ENCODE assay signal across 5 worm cellular contexts in the genomic region with DNA sequence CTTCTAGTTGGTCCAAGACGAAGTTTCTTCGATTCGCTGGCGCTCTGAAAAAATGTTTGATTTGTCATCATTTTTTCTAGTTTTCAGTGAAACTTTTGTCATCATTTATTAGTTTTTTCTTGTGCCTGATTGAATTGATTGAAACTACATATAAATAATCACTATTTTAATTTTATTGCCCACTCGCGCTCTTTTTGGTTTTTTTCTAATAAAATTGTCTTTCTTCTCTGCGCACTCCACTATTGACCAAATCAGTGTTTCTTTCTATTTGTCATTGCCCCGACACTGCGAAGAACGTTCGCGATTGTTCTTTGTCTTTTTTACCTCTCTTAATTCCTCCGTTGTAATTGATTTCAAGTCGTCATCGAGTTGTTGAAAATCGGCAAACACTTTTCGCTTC.
TF ChIP-seq lines count a peak whose summit lies in the region.

No protein-coding gene starts in this region.

TF ChIP-seq in whole organism, L1 larva, 84 proteins besides CTCF, POLR2A, EP300 and RAD21 (continues in another document):
- TF ChIP-seq pax-3 (tag; optimal IDR thresholded peaks at IDR 0.05; lab: Kevin White, UChicago) (no peak), nhr-28 (tag; optimal IDR thresholded peaks at IDR 0.05; lab: Kevin White, UChicago) (no peak), lin-35 (GFP tag; optimal IDR thresholded peaks at IDR 0.05; lab: Kevin White, UChicago) (no peak), nhr-76 (tag; optimal IDR thresholded peaks at IDR 0.05; lab: Kevin White, UChicago) (no peak), sup-37 (GFP tag; optimal IDR thresholded peaks at IDR 0.05; lab: Kevin White, UChicago) (no peak), pag-3 (tag; optimal IDR thresholded peaks at IDR 0.05; lab: Kevin White, UChicago; ENCODE audit: borderline replicate concordance, insufficient read depth) (no peak), lir-3 (tag; optimal IDR thresholded peaks at IDR 0.05; lab: Kevin White, UChicago; ENCODE audit: poor library complexity) (no peak), fos-1 (tag; optimal IDR thresholded peaks at IDR 0.05; lab: Kevin White, UChicago) (no peak), unc-30 (tag; optimal IDR thresholded peaks at IDR 0.05; lab: Kevin White, UChicago) (no peak), snpc-4 (tag; optimal IDR thresholded peaks at IDR 0.05; lab: Kevin White, UChicago) (no peak), lin-39 (tag; optimal IDR thresholded peaks at IDR 0.05; lab: Kevin White, UChicago) (no peak), rnt-1 (tag; optimal IDR thresholded peaks at IDR 0.05; lab: Kevin White, UChicago) (no peak), mep-1 (tag; optimal IDR thresholded peaks at IDR 0.05; lab: Kevin White, UChicago) (peak; percentile 24), ceh-82 (tag; optimal IDR thresholded peaks at IDR 0.05; lab: Kevin White, UChicago) (no peak), alr-1 (tag; optimal IDR thresholded peaks at IDR 0.05; lab: Kevin White, UChicago; ENCODE audit: borderline replicate concordance) (no peak), ztf-11 (tag; optimal IDR thresholded peaks at IDR 0.05; lab: Kevin White, UChicago) (no peak), lin-14 (GFP tag; optimal IDR thresholded peaks at IDR 0.05; lab: Kevin White, UChicago) (peak; percentile 28)

TF ChIP-seq in whole organism, L2 larva, 48 proteins besides CTCF, POLR2A, EP300 and RAD21:
- peak; percentile 35 for TF ChIP-seq fos-1 (tag; optimal IDR thresholded peaks at IDR 0.05; lab: Kevin White, UChicago)
- no peak for TF ChIP-seq lin-13 (GFP tag; optimal IDR thresholded peaks at IDR 0.05; lab: Kevin White, UChicago)
- peak; percentile 7 for TF ChIP-seq nhr-25 (tag; optimal IDR thresholded peaks at IDR 0.05; lab: Kevin White, UChicago)
- peak; percentile 22 for TF ChIP-seq sma-3 (GFP tag; optimal IDR thresholded peaks at IDR 0.05; lab: Kevin White, UChicago)
- TF ChIP-seq ztf-4 (tag; optimal IDR thresholded peaks at IDR 0.05; lab: Kevin White, UChicago): no peak
- no peak for TF ChIP-seq nhr-23 (tag; optimal IDR thresholded peaks at IDR 0.05; lab: Kevin White, UChicago)
- no peak for TF ChIP-seq nhr-21 (tag; optimal IDR thresholded peaks at IDR 0.05; lab: Kevin White, UChicago)
- no peak for TF ChIP-seq dmd-4 (tag; optimal IDR thresholded peaks at IDR 0.05; lab: Kevin White, UChicago)

TF ChIP-seq in whole organism, L3 larva, 47 proteins besides CTCF, POLR2A, EP300 and RAD21 (continues in another document):
- TF ChIP-seq nhr-77 (tag; optimal IDR thresholded peaks at IDR 0.05; lab: Kevin White, UChicago): no peak
- peak; percentile 11 for TF ChIP-seq egl-5 (tag; optimal IDR thresholded peaks at IDR 0.05; lab: Kevin White, UChicago)
- TF ChIP-seq nhr-11 (tag; optimal IDR thresholded peaks at IDR 0.05; lab: Kevin White, UChicago): no peak
- TF ChIP-seq nhr-43 (tag; optimal IDR thresholded peaks at IDR 0.05; lab: Kevin White, UChicago; ENCODE audit: poor library complexity, severe bottlenecking): no peak
- TF ChIP-seq ztf-4 (tag; optimal IDR thresholded peaks at IDR 0.05; lab: Kevin White, UChicago): no peak
- no peak for TF ChIP-seq unc-62 (GFP tag; optimal IDR thresholded peaks at IDR 0.05; lab: Kevin White, UChicago)
- no peak for TF ChIP-seq daf-12 (tag; optimal IDR thresholded peaks at IDR 0.05; lab: Kevin White, UChicago)
- TF ChIP-seq skn-1 (tag; optimal IDR thresholded peaks at IDR 0.05; lab: Kevin White, UChicago): peak; percentile 51
- no peak for TF ChIP-seq fkh-10 (GFP tag; optimal IDR thresholded peaks at IDR 0.05; lab: Kevin White, UChicago)
- no peak for TF ChIP-seq ZK546.5 (tag; optimal IDR thresholded peaks at IDR 0.05; lab: Kevin White, UChicago)
- no peak for TF ChIP-seq eor-1 (tag; optimal IDR thresholded peaks at IDR 0.05; lab: Kevin White, UChicago)
- TF ChIP-seq fkh-2 (tag; optimal IDR thresholded peaks at IDR 0.05; lab: Kevin White, UChicago): no peak
- peak; percentile 49 for TF ChIP-seq nhr-25 (tag; optimal IDR thresholded peaks at IDR 0.05; lab: Kevin White, UChicago)
- no peak for TF ChIP-seq nhr-76 (tag; optimal IDR thresholded peaks at IDR 0.05; lab: Kevin White, UChicago)
- TF ChIP-seq ceh-28 (tag; optimal IDR thresholded peaks at IDR 0.05; lab: Kevin White, UChicago): no peak
- TF ChIP-seq pqm-1 (tag; optimal IDR thresholded peaks at IDR 0.05; lab: Kevin White, UChicago): peak; percentile 64
- no peak for TF ChIP-seq tbx-2 (tag; optimal IDR thresholded peaks at IDR 0.05; lab: Kevin White, UChicago)
- TF ChIP-seq nhr-237 (tag; optimal IDR thresholded peaks at IDR 0.05; lab: Kevin White, UChicago): no peak
- TF ChIP-seq lin-15B (tag; optimal IDR thresholded peaks at IDR 0.05; lab: Kevin White, UChicago): no peak
- TF ChIP-seq jun-1 (tag; optimal IDR thresholded peaks at IDR 0.05; lab: Kevin White, UChicago): no peak
- TF ChIP-seq lsy-12 (tag; optimal IDR thresholded peaks at IDR 0.05; lab: Kevin White, UChicago): no peak
- TF ChIP-seq hmg-11 (tag; optimal IDR thresholded peaks at IDR 0.05; lab: Kevin White, UChicago): no peak
- TF ChIP-seq ceh-9 (tag; optimal IDR thresholded peaks at IDR 0.05; lab: Kevin White, UChicago): no peak

TF ChIP-seq in whole organism, L4 larva, 104 proteins besides CTCF, POLR2A, EP300 and RAD21:
- TF ChIP-seq pqm-1 (tag; optimal IDR thresholded peaks at IDR 0.05; lab: Kevin White, UChicago) (peak; percentile 35), ceh-62 (tag; optimal IDR thresholded peaks at IDR 0.05; lab: Kevin White, UChicago) (no peak), dve-1 (tag; optimal IDR thresholded peaks at IDR 0.05; lab: Kevin White, UChicago; ENCODE audit: insufficient read depth) (peak; percentile 64), lin-13 (GFP tag; optimal IDR thresholded peaks at IDR 0.05; lab: Kevin White, UChicago) (no peak), nhr-77 (tag; optimal IDR thresholded peaks at IDR 0.05; lab: Kevin White, UChicago) (peak; percentile 35), unc-39 (tag; optimal IDR thresholded peaks at IDR 0.05; lab: Kevin White, UChicago) (no peak), ctbp-1 (GFP tag; IDR thresholded peaks at IDR 0.05; lab: Robert Waterston, UW) (no peak), hlh-11 (tag; optimal IDR thresholded peaks at IDR 0.05; lab: Kevin White, UChicago) (peak; percentile 24), pha-4 (GFP tag; IDR thresholded peaks at IDR 0.05; lab: Robert Waterston, UW) (no peak), pha-4 (tag; optimal IDR thresholded peaks at IDR 0.05; lab: Kevin White, UChicago) (peak; percentile 18), aha-1 (tag; lab: Kevin White, UChicago) (peak; percentile 5), lin-38 (GFP tag; IDR thresholded peaks at IDR 0.05; lab: Robert Waterston, UW) (0 out of 2 replicates have a peak, but pooled peaks have one; percentile 2), nhr-28 (tag; optimal IDR thresholded peaks at IDR 0.05; lab: Kevin White, UChicago) (peak; percentile 73), daf-16 (GFP tag; optimal IDR thresholded peaks at IDR 0.05; lab: Kevin White, UChicago) (no peak), daf-16 (tag; optimal IDR thresholded peaks at IDR 0.05; lab: Kevin White, UChicago) (peak; percentile 70), php-3 (GFP tag; IDR thresholded peaks at IDR 0.05; lab: Robert Waterston, UW) (peak; percentile 77), mes-2 (tag; optimal IDR thresholded peaks at IDR 0.05; lab: Kevin White, UChicago; ENCODE audit: poor library complexity, severe bottlenecking) (peak; percentile 37), unc-62 (GFP tag; optimal IDR thresholded peaks at IDR 0.05 in 1 of 2; lab: Kevin White, UChicago) (peak in 1 of 2 experiments; percentile 48), unc-62 (tag; optimal IDR thresholded peaks at IDR 0.05; lab: Kevin White, UChicago) (no peak), mep-1 (tag; optimal IDR thresholded peaks at IDR 0.05; lab: Kevin White, UChicago) (peak; percentile 45)

TF ChIP-seq in whole organism, young adult, 124 proteins besides CTCF, POLR2A, EP300 and RAD21:
- TF ChIP-seq ceh-91 (GFP tag; IDR thresholded peaks at IDR 0.05; lab: Robert Waterston, UW) (no peak), K11D2.4 (GFP tag; IDR thresholded peaks at IDR 0.05; lab: Robert Waterston, UW) (no peak), ztf-26 (tag; optimal IDR thresholded peaks at IDR 0.05; lab: Kevin White, UChicago) (peak; percentile 11), ama-1 (optimal IDR thresholded peaks at IDR 0.05; lab: Kevin White, UChicago) (no peak), ama-1 (GFP tag; optimal IDR thresholded peaks at IDR 0.05; lab: Kevin White, UChicago) (no peak), F37B4.10 (GFP tag; IDR thresholded peaks at IDR 0.05; lab: Robert Waterston, UW) (no peak), hsf-1 (GFP tag; IDR thresholded peaks at IDR 0.05; lab: Robert Waterston, UW) (peak; percentile 49; the same call in 1 of the 2 replicates), attf-3 (GFP tag; conservative IDR thresholded peaks at IDR 0.05; lab: Robert Waterston, UW) (no peak), dpff-1 (tag; optimal IDR thresholded peaks at IDR 0.05; lab: Kevin White, UChicago) (no peak), F49E8.2 (tag; optimal IDR thresholded peaks at IDR 0.05; lab: Kevin White, UChicago; ENCODE audit: insufficient read depth) (no peak), nhr-80 (tag; optimal IDR thresholded peaks at IDR 0.05; lab: Kevin White, UChicago) (peak; percentile 26)
TF ChIP-seq in whole organism, young adult: peak in this region for 3.
